Fruit fly (Drosophila melanogaster): ENCODE results near the gene GluProRS.

- TF ChIP-seq Sin3A (optimal IDR thresholded peaks at IDR 0.05), result no peak
- no peak for TF ChIP-seq h (optimal IDR thresholded peaks at IDR 0.05)
- no peak for TF ChIP-seq Myc (optimal IDR thresholded peaks at IDR 0.05)
Observed at dm6 chr3R:23938564-23939122, 19.5 kb downstream of the GluProRS start.
